Fruit fly (Drosophila melanogaster) whole organism, pupa: ENCODE data around the gene CG14968.

Source experiments
- CG13204 ChIP-seq: fragments of 200-800 bp; sonication (Bioruptor generic); optimal IDR thresholded peaks from 2 replicates; lab custom pipeline; 2018; ENCODE audit warnings: missing biosample characterization, mild to moderate bottlenecking, missing genetic modification characterization, moderate library complexity
- CG15710 ChIP-seq: fragments of 200-800 bp; sonication (Bioruptor generic); optimal IDR thresholded peaks from 2 replicates; lab custom pipeline; 2018; ENCODE audit warnings: missing biosample characterization, mild to moderate bottlenecking, missing genetic modification characterization, moderate library complexity
- CG32121 ChIP-seq: fragments of 200-800 bp; sonication (Bioruptor generic); IDR thresholded peaks from 2 replicates; pipeline ENCODE4 v1.3.6; 2022; ENCODE audit warnings: missing biosample characterization, missing genetic modification characterization
- CG4496 ChIP-seq: fragments of 200-800 bp; sonication (Bioruptor generic); IDR thresholded peaks from 3 replicates; pipeline ENCODE4 v1.3.6; 2022; ENCODE audit warnings: missing biosample characterization, missing genetic modification characterization
- CG8159 ChIP-seq: fragments of 200-800 bp; sonication (Bioruptor generic); optimal IDR thresholded peaks from 3 replicates; lab custom pipeline; 2018; ENCODE audit warnings: missing biosample characterization, mild to moderate bottlenecking, missing genetic modification characterization, moderate library complexity
- CG8301 ChIP-seq: fragments of 200-800 bp; sonication (Bioruptor generic); optimal IDR thresholded peaks from 2 replicates; lab custom pipeline; 2018; ENCODE audit warnings: missing biosample characterization, mild to moderate bottlenecking, missing genetic modification characterization
- Ets98B ChIP-seq: fragments of 200-800 bp; sonication (Bioruptor generic); IDR thresholded peaks from 2 replicates; pipeline ENCODE4 v1.3.6; 2022; ENCODE audit warnings: missing biosample characterization, missing genetic modification characterization
- Pif1A ChIP-seq: fragments of 200-800 bp; sonication (Bioruptor generic); optimal IDR thresholded peaks from 3 replicates; lab custom pipeline; 2016; ENCODE audit warnings: missing biosample characterization, missing genetic modification characterization
- Pif1B ChIP-seq: fragments of 200-800 bp; sonication (Bioruptor generic); optimal IDR thresholded peaks from 3 replicates; lab custom pipeline; 2016; ENCODE audit warnings: missing biosample characterization, missing genetic modification characterization
- fd96Ca ChIP-seq: fragments of 200-800 bp; sonication (Bioruptor generic); IDR thresholded peaks from 3 replicates; pipeline ENCODE4 v1.3.6; 2022; ENCODE audit warnings: missing biosample characterization, missing genetic modification characterization
- gl ChIP-seq: fragments of 200-800 bp; sonication (Bioruptor generic); optimal IDR thresholded peaks from 2 replicates; lab custom pipeline; 2018; ENCODE audit warnings: missing biosample characterization, mild to moderate bottlenecking, missing genetic modification characterization
- rn ChIP-seq: fragments of 200-800 bp; sonication (Bioruptor generic); IDR thresholded peaks from 2 replicates; pipeline ENCODE4 v1.3.6; 2022; ENCODE audit warnings: missing biosample characterization, missing genetic modification characterization

DNA sequence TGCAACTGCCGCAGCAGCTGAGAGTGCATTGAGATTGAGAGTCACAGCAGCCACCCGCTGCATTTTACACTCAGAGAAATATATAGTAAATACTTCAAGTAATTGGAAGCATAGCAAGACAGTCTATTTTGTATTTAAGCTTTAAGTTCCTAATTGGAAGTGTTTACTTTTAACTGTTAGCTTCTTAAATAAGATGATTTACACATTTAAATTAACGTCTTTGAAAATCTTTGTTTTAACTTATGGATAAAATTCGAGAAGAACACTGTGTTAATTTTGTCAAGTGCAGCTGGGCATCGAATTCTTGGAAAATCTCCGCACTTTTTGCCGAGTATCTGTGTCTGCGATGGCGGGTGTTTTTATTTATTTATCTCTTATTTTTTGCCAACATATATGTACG lies 43.2 kb downstream of the CG14968 start:
- TF ChIP-seq rn (GFP tag; lab: Robert Waterston, UW) (peak; percentile 78), gl (tag; lab: Kevin White, UChicago) (peak; percentile 84), CG8301 (tag; lab: Kevin White, UChicago) (peak; percentile 79), CG4496 (GFP tag; lab: Robert Waterston, UW) (peak; percentile 89), Pif1A (GFP tag; lab: Kevin White, UChicago) (peak; percentile 90), CG8159 (tag; lab: Kevin White, UChicago) (peak; percentile 93), CG15710 (peak; percentile 94), Ets98B (GFP tag; lab: Robert Waterston, UW) (peak; percentile 94), fd96Ca (GFP tag; lab: Robert Waterston, UW) (peak; percentile 90), CG13204 (peak; percentile 88), CG32121 (peak; percentile 93), Pif1B (GFP tag; lab: Kevin White, UChicago) (peak; percentile 87)
